Worm (Caenorhabditis elegans) whole organism, L2 larva: ENCODE data around the gene M163.22.

Source experiments
- ZK546.5 ChIP-seq: sonication (generic microtip); optimal IDR thresholded peaks from 2 replicates; lab custom pipeline; 2017; ENCODE audit warnings: missing biosample characterization, missing genetic modification characterization
- elt-3 ChIP-seq: sonication (generic microtip); optimal IDR thresholded peaks from 2 replicates; lab custom pipeline; 2017; ENCODE audit warnings: missing biosample characterization, missing genetic modification characterization
- lsy-2 ChIP-seq, 2 experiments: fragments of 150-350 bp in 1 of 2; sonication (generic microtip) in 1 of 2; optimal IDR thresholded peaks; 2 replicates each; lab custom pipeline; 2014 to 2017; ENCODE audit warnings: missing biosample characterization in 2 of 2, missing genetic modification characterization in 2 of 2
- nhr-21 ChIP-seq: fragments of 150-350 bp; optimal IDR thresholded peaks from 2 replicates; lab custom pipeline; 2014; ENCODE audit warnings: missing biosample characterization, missing genetic modification characterization
- nhr-237 ChIP-seq: fragments of 150-350 bp; optimal IDR thresholded peaks from 2 replicates; lab custom pipeline; 2014; ENCODE audit warnings: missing biosample characterization, missing genetic modification characterization
- sma-9 ChIP-seq, 2 experiments: fragments of 150-350 bp in 1 of 2; sonication (generic microtip) in 1 of 2; optimal IDR thresholded peaks; 2 replicates each; lab custom pipeline; 2014 to 2016; ENCODE audit warnings: missing genetic modification characterization in 2 of 2, mild to moderate bottlenecking in 1 of 2, missing biosample characterization in 1 of 2, missing compliant biosample characterization in 1 of 2, missing genetic modification reagents in 1 of 2, moderate library complexity in 1 of 2
- snpc-4 ChIP-seq: fragments of 150-350 bp; optimal IDR thresholded peaks from 2 replicates; lab custom pipeline; 2014; ENCODE audit warnings: missing biosample characterization, missing genetic modification characterization
- unc-62 ChIP-seq: fragments of 150-350 bp; optimal IDR thresholded peaks from 2 replicates; lab custom pipeline; 2014; ENCODE audit warnings: missing biosample characterization, missing genetic modification reagents, missing genetic modification characterization
- ztf-11 ChIP-seq: sonication (generic microtip); optimal IDR thresholded peaks from 2 replicates; lab custom pipeline; 2017; ENCODE audit warnings: missing biosample characterization, missing genetic modification characterization
- ztf-4 ChIP-seq: fragments of 150-350 bp; optimal IDR thresholded peaks from 2 replicates; lab custom pipeline; 2014; ENCODE audit warnings: missing biosample characterization, missing genetic modification characterization

DNA sequence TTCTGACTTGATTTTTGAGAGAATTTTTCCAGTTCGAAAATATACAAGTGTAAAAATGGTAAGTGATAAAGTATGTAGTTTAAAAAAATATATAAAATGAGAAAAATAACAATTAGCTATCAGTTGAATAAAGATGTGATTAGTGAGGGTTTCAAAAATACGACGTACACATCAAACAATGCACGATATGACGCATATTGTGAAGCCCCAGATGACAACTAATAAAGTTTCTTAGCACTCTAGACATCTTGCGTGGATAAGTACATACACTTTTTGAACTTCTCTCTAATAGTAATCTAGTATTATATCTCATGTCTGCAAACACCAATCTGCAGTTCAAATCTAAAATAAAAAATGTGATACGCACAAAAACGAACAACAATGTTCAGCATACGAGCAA is 35.3 kb upstream of the M163.22 start:
- no peak for TF ChIP-seq snpc-4
- TF ChIP-seq nhr-237 (tag; lab: Kevin White, UChicago) = no peak
- TF ChIP-seq unc-62 = no peak
- no peak for TF ChIP-seq ztf-11 (tag; lab: Kevin White, UChicago)
- TF ChIP-seq elt-3 (tag; lab: Kevin White, UChicago) = no peak
- no peak for TF ChIP-seq nhr-21 (tag; lab: Kevin White, UChicago)
- TF ChIP-seq sma-9 (GFP tag; optimal IDR thresholded peaks at IDR 0.05; lab: Kevin White, UChicago) = no peak
- no peak for TF ChIP-seq sma-9 (tag; optimal IDR thresholded peaks at IDR 0.05; lab: Kevin White, UChicago)
- TF ChIP-seq ztf-4 (tag; lab: Kevin White, UChicago) = no peak
- no peak for TF ChIP-seq lsy-2 (tag; optimal IDR thresholded peaks at IDR 0.05; lab: Kevin White, UChicago)
- no peak for TF ChIP-seq ZK546.5 (tag; lab: Kevin White, UChicago)
